Fruit fly (Drosophila melanogaster) whole organism, wandering third instar larva: ENCODE measurements around the gene CG13713.
A peak's percentile ranks its signal among the peaks of the same experiment; 100 is the strongest.

Experiments used
- Abd-B ChIP-seq: fragments of >200 bp; optimal IDR thresholded peaks from 2 replicates; lab custom pipeline; 2017; ENCODE audit warnings: missing biosample characterization, missing genetic modification characterization
- CG9705 ChIP-seq: fragments of 200-800 bp; sonication (Bioruptor generic); optimal IDR thresholded peaks from 2 replicates; lab custom pipeline; 2018; ENCODE audit warnings: missing biosample characterization, mild to moderate bottlenecking, missing genetic modification characterization
- CrebA ChIP-seq: fragments of 200-800 bp; sonication (Bioruptor generic); optimal IDR thresholded peaks from 2 replicates; lab custom pipeline; 2016; ENCODE audit warnings: missing biosample characterization, mild to moderate bottlenecking, missing genetic modification characterization, borderline replicate concordance
- Dfd ChIP-seq: fragments of >200 bp; optimal IDR thresholded peaks from 2 replicates; lab custom pipeline; 2017; ENCODE audit warnings: missing biosample characterization, missing genetic modification characterization
- GATAd ChIP-seq: sonication (Bioruptor generic); optimal IDR thresholded peaks from 2 replicates; lab custom pipeline; 2016; ENCODE audit warnings: missing biosample characterization, missing genetic modification characterization
- HLH106 ChIP-seq: fragments of 200-800 bp; optimal IDR thresholded peaks from 3 replicates; lab custom pipeline; 2019; ENCODE audit warnings: missing biosample characterization, mild to moderate bottlenecking, missing genetic modification characterization, moderate library complexity
- Hnf4 ChIP-seq: fragments of 200-800 bp; sonication (Bioruptor generic); optimal IDR thresholded peaks from 2 replicates; lab custom pipeline; 2016; ENCODE audit warnings: missing biosample characterization, mild to moderate bottlenecking, missing genetic modification characterization
- Hr78 ChIP-seq: fragments of >200 bp; optimal IDR thresholded peaks from 2 replicates; lab custom pipeline; 2017; ENCODE audit warnings: missing biosample characterization, missing genetic modification characterization
- Hr83 ChIP-seq: fragments of 200-300 bp; sonication (Bioruptor generic); optimal IDR thresholded peaks from 2 replicates; lab custom pipeline; 2016; ENCODE audit warnings: missing biosample characterization, mild to moderate bottlenecking, missing genetic modification characterization, moderate library complexity; ENCODE audit not compliant: poor library complexity, severe bottlenecking
- Jra ChIP-seq: sonication (Bioruptor generic); optimal IDR thresholded peaks from 2 replicates; lab custom pipeline; 2016; ENCODE audit warnings: missing biosample characterization, missing genetic modification characterization
- Mio ChIP-seq: sonication (Bioruptor generic); optimal IDR thresholded peaks from 2 replicates; lab custom pipeline; 2016; ENCODE audit warnings: missing biosample characterization, missing genetic modification characterization
- N ChIP-seq: fragments of >200 bp; optimal IDR thresholded peaks from 2 replicates; lab custom pipeline; 2018; ENCODE audit warnings: missing biosample characterization, missing external identifiers, missing genetic modification characterization
- OdsH ChIP-seq: fragments of 200-800 bp; sonication (Bioruptor generic); optimal IDR thresholded peaks from 2 replicates; lab custom pipeline; 2016; ENCODE audit warnings: missing biosample characterization, mild to moderate bottlenecking, missing genetic modification characterization
- Rel ChIP-seq, 2 experiments: fragments of 200-800 bp; sonication (Bioruptor generic) in 1 of 2; optimal IDR thresholded peaks; 2 replicates in 1 of 2; 3 replicates in 1 of 2; lab custom pipeline; 2016 to 2019; ENCODE audit warnings: mild to moderate bottlenecking in 2 of 2, missing biosample characterization in 2 of 2, missing genetic modification characterization in 2 of 2, moderate library complexity in 1 of 2
- Vsx2 ChIP-seq: fragments of 200-300, 225-300 bp; sonication (Bioruptor generic); optimal IDR thresholded peaks from 2 replicates; lab custom pipeline; 2018; ENCODE audit warnings: missing biosample characterization, missing genetic modification characterization; ENCODE audit not compliant: partially characterized antibody
- br ChIP-seq: fragments of 200-800 bp; sonication (Bioruptor generic); optimal IDR thresholded peaks from 2 replicates; lab custom pipeline; 2016; ENCODE audit warnings: missing biosample characterization, missing genetic modification characterization
- brk ChIP-seq: fragments of 200-800 bp; sonication (Bioruptor generic); optimal IDR thresholded peaks from 2 replicates; lab custom pipeline; 2016; ENCODE audit warnings: missing biosample characterization, mild to moderate bottlenecking, missing genetic modification characterization
- dl ChIP-seq, 2 experiments: fragments of 175-275, 200-275 bp in 1 of 2; fragments of 200-275 bp in 1 of 2; sonication (Bioruptor generic); optimal IDR thresholded peaks; lab custom pipeline; 2018; ENCODE audit warnings: mild to moderate bottlenecking in 2 of 2, missing biosample characterization in 2 of 2, missing genetic modification characterization in 2 of 2, moderate library complexity in 2 of 2; ENCODE audit not compliant: partially characterized antibody in 2 of 2, insufficient read depth in 1 of 2
- dmrt93B ChIP-seq: fragments of 200-800 bp; sonication (Bioruptor generic); optimal IDR thresholded peaks from 2 replicates; lab custom pipeline; 2018; ENCODE audit warnings: missing biosample characterization, mild to moderate bottlenecking, missing genetic modification characterization
- dsf ChIP-seq: sonication (Bioruptor generic); optimal IDR thresholded peaks from 2 replicates; lab custom pipeline; 2016; ENCODE audit warnings: missing biosample characterization, missing genetic modification characterization, borderline replicate concordance
- ey ChIP-seq: fragments of 200-800 bp; sonication (Bioruptor generic); optimal IDR thresholded peaks from 2 replicates; lab custom pipeline; 2016; ENCODE audit warnings: missing biosample characterization, missing genetic modification characterization
- fru ChIP-seq: fragments of 200-800 bp; sonication (Bioruptor generic); optimal IDR thresholded peaks from 3 replicates; lab custom pipeline; 2016; ENCODE audit warnings: missing biosample characterization, mild to moderate bottlenecking, missing genetic modification characterization
- h ChIP-seq: fragments of 200-800 bp; sonication (Bioruptor generic); optimal IDR thresholded peaks from 3 replicates; lab custom pipeline; 2016; ENCODE audit warnings: missing biosample characterization, mild to moderate bottlenecking, missing genetic modification characterization
- jim ChIP-seq: fragments of 175-275, 200-325 bp; sonication (Bioruptor generic); optimal IDR thresholded peaks from 2 replicates; lab custom pipeline; 2016; ENCODE audit warnings: missing biosample characterization, mild to moderate bottlenecking, missing genetic modification characterization
- pan ChIP-seq: fragments of >200 bp; optimal IDR thresholded peaks from 2 replicates; lab custom pipeline; 2017
- psq ChIP-seq: fragments of 200-800 bp; sonication (Bioruptor generic); optimal IDR thresholded peaks from 3 replicates; lab custom pipeline; 2017; ENCODE audit warnings: missing biosample characterization, mild to moderate bottlenecking, missing genetic modification characterization, moderate library complexity
- rgr ChIP-seq: fragments of 200-800 bp; sonication (Bioruptor generic); optimal IDR thresholded peaks from 3 replicates; lab custom pipeline; 2016; ENCODE audit warnings: missing biosample characterization, mild to moderate bottlenecking, missing genetic modification characterization
- sage ChIP-seq: fragments of 200-800 bp; sonication (Bioruptor generic); optimal IDR thresholded peaks from 2 replicates; lab custom pipeline; 2016; ENCODE audit warnings: missing biosample characterization, mild to moderate bottlenecking, missing genetic modification characterization
- sv ChIP-seq: fragments of 200-800 bp; sonication (Bioruptor generic); optimal IDR thresholded peaks from 3 replicates; lab custom pipeline; 2016; ENCODE audit warnings: missing biosample characterization, missing genetic modification characterization
- usp ChIP-seq: fragments of >200 bp; optimal IDR thresholded peaks from 2 replicates; lab custom pipeline; 2017; ENCODE audit warnings: missing biosample characterization, missing genetic modification characterization
- woc ChIP-seq: sonication (Bioruptor generic); optimal IDR thresholded peaks from 2 replicates; lab custom pipeline; 2016; ENCODE audit warnings: missing biosample characterization, mild to moderate bottlenecking, missing genetic modification characterization

CG13713 gene

DNA sequence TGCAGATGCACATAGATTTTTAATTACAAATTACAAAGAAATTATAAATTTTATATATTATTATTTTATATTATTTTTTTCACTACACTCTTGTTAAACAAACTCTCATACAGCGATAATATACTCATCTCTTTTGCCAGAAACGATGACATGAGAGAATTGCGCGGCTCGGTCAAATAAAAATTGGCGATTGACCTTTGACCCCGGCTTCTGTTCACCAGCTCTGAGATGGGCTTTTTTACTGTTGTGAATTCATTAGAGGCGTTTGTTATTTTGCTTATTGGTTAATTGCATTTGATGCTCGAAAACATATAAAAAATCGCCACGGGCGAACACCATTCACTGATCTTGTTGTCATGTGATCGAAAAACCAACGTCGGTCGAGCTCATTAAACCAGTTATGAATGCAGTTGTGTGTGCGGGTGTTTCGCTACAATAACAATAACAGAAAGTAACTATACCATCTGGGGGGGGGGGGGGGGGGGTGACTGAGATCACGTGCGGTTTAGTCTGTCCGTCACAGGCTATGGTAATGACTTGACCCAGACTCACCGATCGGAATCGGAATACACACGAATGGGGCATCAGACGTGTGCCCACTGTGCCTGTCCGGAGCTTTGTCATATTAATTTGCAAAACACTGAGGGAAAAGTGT lies 12.7 kb upstream of the CG13713 start:
- TF ChIP-seq dsf (GFP tag; lab: Kevin White, UChicago) (no peak), rgr (GFP tag; lab: Kevin White, UChicago) (no peak), Hr78 (GFP tag; lab: Kevin White, UChicago) (no peak), h (GFP tag; lab: Kevin White, UChicago) (no peak), br (GFP tag; lab: Kevin White, UChicago) (no peak), usp (GFP tag; lab: Kevin White, UChicago) (no peak), N (GFP tag; lab: Kevin White, UChicago) (no peak), ey (GFP tag; lab: Kevin White, UChicago) (no peak), CG9705 (GFP tag; lab: Kevin White, UChicago) (no peak), Hr83 (GFP tag; lab: Kevin White, UChicago) (no peak)

DNA sequence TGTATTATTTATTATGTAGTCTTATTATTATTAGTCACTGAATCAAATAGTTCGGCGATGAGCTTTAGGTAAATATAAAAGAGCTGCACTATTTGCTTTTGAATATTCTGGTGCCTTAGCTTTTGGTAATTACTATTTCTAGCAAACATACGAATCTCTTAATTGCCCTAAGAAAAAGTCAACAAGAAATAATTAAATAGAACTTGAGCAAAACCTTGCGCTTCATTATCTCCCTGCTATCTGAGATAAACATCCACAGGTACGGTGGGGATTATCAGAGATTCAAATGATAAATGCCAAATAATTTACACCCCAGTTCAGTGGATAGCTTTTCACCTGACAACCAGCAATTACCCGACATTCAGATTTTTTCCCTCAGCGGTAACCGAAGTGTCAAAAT lies 11.4 kb upstream of the CG13713 start:
- TF ChIP-seq Hr78 (GFP tag; lab: Kevin White, UChicago) (no peak), sage (GFP tag; lab: Kevin White, UChicago) (no peak), Jra (no peak), GATAd (no peak), HLH106 (tag; lab: Kevin White, UChicago) (no peak), Hr83 (GFP tag; lab: Kevin White, UChicago) (no peak), Mio (GFP tag; lab: Kevin White, UChicago) (no peak), pan (no peak), Abd-B (GFP tag; lab: Kevin White, UChicago) (no peak), dl (GFP tag; optimal IDR thresholded peaks at IDR 0.05; lab: Kevin White, UChicago; ENCODE audit: insufficient read depth in 1 of 2, partially characterized antibody in 2 of 2) (no peak), ey (GFP tag; lab: Kevin White, UChicago) (no peak), CG9705 (GFP tag; lab: Kevin White, UChicago) (no peak), jim (GFP tag; lab: Kevin White, UChicago) (no peak)

DNA sequence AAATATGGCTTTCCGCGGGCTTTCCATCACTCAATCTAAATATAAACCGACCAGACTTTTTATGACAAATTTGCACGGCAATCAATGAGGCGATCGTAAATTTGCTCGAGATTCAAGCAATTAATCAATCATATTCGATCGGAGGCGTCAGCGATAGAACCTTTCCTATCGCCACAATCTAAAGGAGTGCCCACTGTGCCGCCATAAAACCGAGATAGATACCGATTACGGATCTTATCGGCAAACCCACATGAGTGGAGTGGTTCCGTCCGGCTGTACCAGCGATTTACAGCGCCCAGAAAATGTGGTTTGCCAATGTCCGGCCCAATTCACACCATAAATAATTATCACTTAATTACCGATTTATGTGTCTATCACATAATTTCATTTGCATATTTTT lies 10.8 kb upstream of the CG13713 start:
- TF ChIP-seq CrebA (GFP tag; lab: Kevin White, UChicago) (no peak), jim (GFP tag; lab: Kevin White, UChicago) (no peak), GATAd (no peak), Vsx2 (GFP tag; lab: Kevin White, UChicago) (no peak), OdsH (GFP tag; lab: Kevin White, UChicago) (no peak), fru (no peak), Hr78 (GFP tag; lab: Kevin White, UChicago) (no peak), sv (no peak), woc (GFP tag; lab: Kevin White, UChicago) (no peak), dl (GFP tag; optimal IDR thresholded peaks at IDR 0.05; lab: Kevin White, UChicago; ENCODE audit: insufficient read depth in 1 of 2, partially characterized antibody in 2 of 2) (no peak), rgr (GFP tag; lab: Kevin White, UChicago) (no peak), brk (no peak), Mio (GFP tag; lab: Kevin White, UChicago) (no peak)

DNA sequence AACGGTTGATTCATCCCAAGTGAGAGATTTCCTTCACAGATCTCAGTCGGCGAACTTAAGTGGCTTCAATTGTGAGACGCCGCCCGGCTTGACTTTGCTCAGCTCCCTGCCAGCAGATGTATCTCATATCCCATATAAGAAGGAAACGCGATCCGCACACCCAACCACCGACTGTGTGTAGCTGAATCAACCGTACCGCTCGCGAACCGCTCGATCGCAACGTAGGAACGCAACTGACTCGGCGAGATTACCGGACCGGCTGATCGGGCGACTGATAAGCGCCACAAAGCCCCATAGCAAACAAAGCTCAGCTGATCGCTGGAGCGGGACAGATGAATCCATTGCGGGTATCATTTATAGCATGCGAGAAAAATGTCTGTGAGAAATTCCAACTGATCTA lies 10.3 kb upstream of the CG13713 start, which contains the start of gene axo:
TSS of gene axo (minus strand) at position 185 of the 400 bp plus-strand sequence.
- TF ChIP-seq Hnf4 (GFP tag; lab: Kevin White, UChicago), result no peak
- no peak for TF ChIP-seq Rel (GFP tag; optimal IDR thresholded peaks at IDR 0.05; lab: Kevin White, UChicago)
- TF ChIP-seq Rel (tag; optimal IDR thresholded peaks at IDR 0.05; lab: Kevin White, UChicago), result peak; percentile 11
- TF ChIP-seq psq, result no peak
- no peak for TF ChIP-seq Abd-B (GFP tag; lab: Kevin White, UChicago)
- no peak for TF ChIP-seq brk
- no peak for TF ChIP-seq Hr78 (GFP tag; lab: Kevin White, UChicago)

DNA sequence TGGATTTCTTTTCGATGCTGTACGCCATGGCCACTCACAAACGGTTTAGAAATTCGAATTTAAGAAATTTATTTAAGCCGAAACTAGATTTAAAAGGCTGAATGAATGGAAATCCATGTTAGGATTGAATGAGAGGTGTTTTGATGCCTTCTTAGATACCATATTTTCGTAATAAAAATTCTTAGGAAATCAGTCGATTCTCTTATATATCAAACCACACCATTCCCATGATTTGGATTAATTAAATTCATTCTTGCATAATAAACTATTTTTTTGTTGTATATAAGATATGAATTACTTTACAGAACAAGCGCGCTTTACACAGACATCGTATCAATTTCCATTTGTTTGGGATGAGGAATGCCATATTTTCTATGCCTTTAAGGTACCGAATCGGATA lies 8.7 kb upstream of the CG13713 start, which contains the start of gene CG7514:
TSS of gene CG7514 (minus strand) at position 101 of the 400 bp plus-strand sequence.
- TF ChIP-seq HLH106 (tag; lab: Kevin White, UChicago) (no peak), ey (GFP tag; lab: Kevin White, UChicago) (no peak), dsf (GFP tag; lab: Kevin White, UChicago) (no peak), Rel (GFP tag; optimal IDR thresholded peaks at IDR 0.05; lab: Kevin White, UChicago) (no peak), Rel (tag; optimal IDR thresholded peaks at IDR 0.05; lab: Kevin White, UChicago) (no peak), Hr78 (GFP tag; lab: Kevin White, UChicago) (no peak), OdsH (GFP tag; lab: Kevin White, UChicago) (no peak), jim (GFP tag; lab: Kevin White, UChicago) (no peak), Abd-B (GFP tag; lab: Kevin White, UChicago) (no peak), CG9705 (GFP tag; lab: Kevin White, UChicago) (no peak), fru (no peak), CrebA (GFP tag; lab: Kevin White, UChicago) (no peak), Vsx2 (GFP tag; lab: Kevin White, UChicago) (no peak), Dfd (GFP tag; lab: Kevin White, UChicago) (no peak), usp (GFP tag; lab: Kevin White, UChicago) (no peak), Hnf4 (GFP tag; lab: Kevin White, UChicago) (no peak), dmrt93B (GFP tag; lab: Kevin White, UChicago) (no peak), N (GFP tag; lab: Kevin White, UChicago) (no peak), h (GFP tag; lab: Kevin White, UChicago) (no peak), rgr (GFP tag; lab: Kevin White, UChicago) (no peak)
